Worm (Caenorhabditis elegans) whole organism, late embryonic: ENCODE measurements around the gene R144.11.
"Not testable (repeated sequence)": the region's sequence is repeated elsewhere in the genome, so short reads cannot be mapped to it uniquely, and the experiment has no call there.

Experiments
- K02D7.2 ChIP-seq: sonication (generic microtip); optimal IDR thresholded peaks from 2 replicates; lab custom pipeline; 2017; ENCODE audit warnings: mild to moderate bottlenecking, missing genetic modification characterization, missing compliant biosample characterization
- K09A11.1 ChIP-seq: sonication (generic microtip); optimal IDR thresholded peaks from 2 replicates; lab custom pipeline; 2017; ENCODE audit warnings: antibody characterized with exemption, mild to moderate bottlenecking, missing genetic modification characterization, missing compliant biosample characterization; ENCODE audit not compliant: insufficient read depth
- Y22D7AL.16 ChIP-seq: sonication (generic microtip); optimal IDR thresholded peaks from 2 replicates; lab custom pipeline; 2016; ENCODE audit warnings: missing genetic modification characterization, missing compliant biosample characterization
- ahr-1 ChIP-seq: sonication (generic microtip); optimal IDR thresholded peaks from 2 replicates; lab custom pipeline; 2016; ENCODE audit warnings: missing genetic modification characterization, missing compliant biosample characterization
- ceh-18 ChIP-seq: sonication (generic microtip); optimal IDR thresholded peaks from 2 replicates; lab custom pipeline; 2016; ENCODE audit warnings: missing genetic modification characterization, missing compliant biosample characterization
- ceh-19 ChIP-seq: fragments of 200-800 bp; sonication (Bioruptor generic); optimal IDR thresholded peaks from 2 replicates; lab custom pipeline; 2018; ENCODE audit warnings: mild to moderate bottlenecking, missing genetic modification characterization, missing compliant biosample characterization
- ceh-2 ChIP-seq: sonication (generic microtip); optimal IDR thresholded peaks from 2 replicates; lab custom pipeline; 2016; ENCODE audit warnings: missing genotype, missing genetic modification characterization, missing compliant biosample characterization
- ceh-24 ChIP-seq: sonication (generic microtip); optimal IDR thresholded peaks from 2 replicates; lab custom pipeline; 2016; ENCODE audit warnings: mild to moderate bottlenecking, missing genetic modification characterization, missing compliant biosample characterization
- ceh-30 ChIP-seq: fragments of 150-350 bp; optimal IDR thresholded peaks from 2 replicates; lab custom pipeline; 2014; ENCODE audit warnings: missing biosample characterization, missing genetic modification characterization
- ceh-31 ChIP-seq: sonication (generic microtip); optimal IDR thresholded peaks from 2 replicates; lab custom pipeline; 2016; ENCODE audit warnings: missing genetic modification characterization, missing compliant biosample characterization
- ceh-6 ChIP-seq: fragments of 200-800 bp; sonication (Bioruptor generic); optimal IDR thresholded peaks from 2 replicates; lab custom pipeline; 2018; ENCODE audit warnings: mild to moderate bottlenecking, missing genetic modification characterization, missing compliant biosample characterization
- che-1 ChIP-seq: sonication (generic microtip); optimal IDR thresholded peaks from 2 replicates; lab custom pipeline; 2016; ENCODE audit warnings: mild to moderate bottlenecking, missing genetic modification characterization, missing compliant biosample characterization
- dmd-4 ChIP-seq: sonication (generic microtip); optimal IDR thresholded peaks from 2 replicates; lab custom pipeline; 2016; ENCODE audit warnings: borderline replicate concordance, missing genetic modification characterization, missing compliant biosample characterization
- dve-1 ChIP-seq: sonication (generic microtip); optimal IDR thresholded peaks from 2 replicates; lab custom pipeline; 2017; ENCODE audit warnings: antibody characterized with exemption, mild to moderate bottlenecking, missing genetic modification characterization, missing compliant biosample characterization
- elt-2 ChIP-seq: sonication (generic microtip); optimal IDR thresholded peaks from 2 replicates; lab custom pipeline; 2016; ENCODE audit warnings: missing genetic modification reagents, missing genetic modification characterization, missing compliant biosample characterization
- ets-4 ChIP-seq: sonication (generic microtip); optimal IDR thresholded peaks from 2 replicates; lab custom pipeline; 2016; ENCODE audit warnings: missing genetic modification characterization, missing compliant biosample characterization
- fax-1 ChIP-seq: sonication (generic microtip); optimal IDR thresholded peaks from 2 replicates; lab custom pipeline; 2016; ENCODE audit warnings: missing genotype, missing genetic modification characterization, missing compliant biosample characterization
- fkh-6 ChIP-seq: sonication (generic microtip); optimal IDR thresholded peaks from 2 replicates; lab custom pipeline; 2016; ENCODE audit warnings: missing genetic modification characterization, missing compliant biosample characterization
- gmeb-2 ChIP-seq: sonication (generic microtip); optimal IDR thresholded peaks from 2 replicates; lab custom pipeline; 2016; ENCODE audit warnings: missing genetic modification characterization, inconsistent platforms, missing compliant biosample characterization
- hlh-15 ChIP-seq: sonication (generic microtip); optimal IDR thresholded peaks from 2 replicates; lab custom pipeline; 2016; ENCODE audit warnings: missing genetic modification characterization, missing compliant biosample characterization
- hlh-30 ChIP-seq: sonication (generic microtip); optimal IDR thresholded peaks from 2 replicates; lab custom pipeline; 2017; ENCODE audit warnings: antibody characterized with exemption, missing genetic modification characterization, missing compliant biosample characterization; ENCODE audit not compliant: insufficient read depth
- madf-2 ChIP-seq: sonication (generic microtip); optimal IDR thresholded peaks from 2 replicates; lab custom pipeline; 2017; ENCODE audit warnings: missing genetic modification characterization, missing compliant biosample characterization
- nfya-1 ChIP-seq: sonication (generic microtip); optimal IDR thresholded peaks from 2 replicates; lab custom pipeline; 2017; ENCODE audit warnings: missing genetic modification characterization, mild to moderate bottlenecking, missing compliant biosample characterization, antibody characterized with exemption, moderate library complexity
- nhr-11 ChIP-seq: fragments of 150-350 bp; optimal IDR thresholded peaks from 2 replicates; lab custom pipeline; 2014; ENCODE audit warnings: missing biosample characterization, missing genetic modification characterization
- odd-2 ChIP-seq: sonication (generic microtip); optimal IDR thresholded peaks from 2 replicates; lab custom pipeline; 2017; ENCODE audit warnings: antibody characterized with exemption, mild to moderate bottlenecking, missing genetic modification characterization, missing compliant biosample characterization
- pag-3 ChIP-seq: sonication (generic microtip); optimal IDR thresholded peaks from 2 replicates; lab custom pipeline; 2016; ENCODE audit warnings: missing compliant biosample characterization, missing genetic modification characterization, borderline replicate concordance
- pax-1 ChIP-seq: fragments of 150-350 bp; optimal IDR thresholded peaks from 2 replicates; lab custom pipeline; 2014; ENCODE audit warnings: missing biosample characterization, missing genetic modification characterization
- pqm-1 ChIP-seq: sonication (generic microtip); optimal IDR thresholded peaks from 2 replicates; lab custom pipeline; 2016; ENCODE audit warnings: missing genetic modification characterization, missing compliant biosample characterization
- sox-2 ChIP-seq: fragments of 200-800 bp; sonication (Bioruptor generic); IDR thresholded peaks from 2 replicates; pipeline ENCODE4 v1.3.6; 2022; ENCODE audit warnings: missing genetic modification reagents, missing genetic modification characterization, missing compliant biosample characterization
- syd-9 ChIP-seq: sonication (generic microtip); optimal IDR thresholded peaks from 2 replicates; lab custom pipeline; 2016; ENCODE audit warnings: mild to moderate bottlenecking, missing genetic modification characterization, moderate library complexity, missing compliant biosample characterization
- tbx-2 ChIP-seq: sonication (generic microtip); optimal IDR thresholded peaks from 2 replicates; lab custom pipeline; 2016; ENCODE audit warnings: missing genetic modification characterization, missing compliant biosample characterization
- tbx-7 ChIP-seq: sonication (generic microtip); optimal IDR thresholded peaks from 2 replicates; lab custom pipeline; 2016; ENCODE audit warnings: missing genotype, missing genetic modification characterization, missing compliant biosample characterization
- unc-3 ChIP-seq, 2 experiments: fragments of 200-800 bp in 1 of 2; sonication (Bioruptor generic) in 1 of 2; sonication (generic microtip) in 1 of 2; conservative IDR thresholded peaks in 1 of 2; optimal IDR thresholded peaks in 1 of 2; 2 replicates each; pipeline versions ENCODE4 v1.3.6 to Lab custom; 2016 to 2022; ENCODE audit warnings: missing compliant biosample characterization in 2 of 2, missing genetic modification characterization in 2 of 2, missing genetic modification reagents in 1 of 2
- unc-42 ChIP-seq: sonication (generic microtip); optimal IDR thresholded peaks from 2 replicates; lab custom pipeline; 2016; ENCODE audit warnings: missing genotype, missing genetic modification characterization, missing compliant biosample characterization
- unc-55 ChIP-seq: sonication (generic microtip); optimal IDR thresholded peaks from 2 replicates; lab custom pipeline; 2017; ENCODE audit warnings: missing biosample characterization, missing genetic modification reagents, missing genetic modification characterization
- unc-86 ChIP-seq: sonication (generic microtip); optimal IDR thresholded peaks from 2 replicates; lab custom pipeline; 2016; ENCODE audit warnings: missing genetic modification characterization, missing compliant biosample characterization
- zip-5 ChIP-seq: sonication (generic microtip); optimal IDR thresholded peaks from 2 replicates; lab custom pipeline; 2016; ENCODE audit warnings: missing genetic modification characterization, missing compliant biosample characterization

Gene R144.11

ce11 chrIII:5008730-5009129, at the start of gene R144.11:
Gene R144.11 (minus strand): TSS chrIII:5008830.
- TF ChIP-seq ets-4 (no peak), hlh-15 (tag; lab: Kevin White, UChicago) (no peak), K02D7.2 (tag; lab: Kevin White, UChicago) (no peak), tbx-7 (no peak), pqm-1 (tag; lab: Kevin White, UChicago) (no peak), madf-2 (no peak), hlh-30 (tag; lab: Kevin White, UChicago) (no peak), pax-1 (tag; lab: Kevin White, UChicago) (no peak), ceh-30 (no peak)

ce11 chrIII:5055709-5056108, 47.1 kb upstream of the R144.11 start, which contains the start of gene C45G9.9:
Gene C45G9.9 (minus strand): TSS chrIII:5055809.
- TF ChIP-seq che-1 (tag; lab: Kevin White, UChicago); ceh-2 (tag; lab: Kevin White, UChicago); K09A11.1: not testable (repeated sequence)

ce11 chrIII:5053541-5053940, 44.9 kb upstream of the R144.11 start, which contains the start of gene C45G9.8:
Gene C45G9.8 (minus strand): TSS chrIII:5053641.
- TF ChIP-seq nhr-11 (tag; lab: Kevin White, UChicago) (no peak), odd-2 (tag; lab: Kevin White, UChicago) (no peak), sox-2 (no peak), ceh-24 (tag; lab: Kevin White, UChicago) (no peak), hlh-15 (tag; lab: Kevin White, UChicago) (no peak), nfya-1 (tag; lab: Kevin White, UChicago) (no peak), pag-3 (tag; lab: Kevin White, UChicago) (no peak), unc-3 (GFP tag; conservative IDR thresholded peaks at IDR 0.05; lab: Robert Waterston, UW) (no peak), unc-3 (tag; optimal IDR thresholded peaks at IDR 0.05; lab: Kevin White, UChicago) (no peak), Y22D7AL.16 (tag; lab: Kevin White, UChicago) (no peak), dmd-4 (tag; lab: Kevin White, UChicago) (no peak), ceh-6 (GFP tag; lab: Kevin White, UChicago) (no peak), pqm-1 (tag; lab: Kevin White, UChicago) (no peak)

ce11 chrIII:5051949-5052348, 43.3 kb upstream of the R144.11 start, which contains the start of gene C45G9.15:
Gene C45G9.15 (minus strand): TSS chrIII:5052049.
- TF ChIP-seq ceh-24 (tag; lab: Kevin White, UChicago) (no peak), fkh-6 (tag; lab: Kevin White, UChicago) (no peak), ceh-19 (no peak), ceh-6 (GFP tag; lab: Kevin White, UChicago) (no peak), nhr-11 (tag; lab: Kevin White, UChicago) (no peak), elt-2 (tag; lab: Kevin White, UChicago) (no peak)

ce11 chrIII:5047740-5048139, 39.1 kb upstream of the R144.11 start, which contains the start of gene C45G9.5:
Gene C45G9.5 (plus strand): TSS chrIII:5048117.
- TF ChIP-seq zip-5 (tag; lab: Kevin White, UChicago) (no peak), gmeb-2 (tag; lab: Kevin White, UChicago) (no peak), unc-55 (no peak), ceh-24 (tag; lab: Kevin White, UChicago) (no peak), ahr-1 (no peak), elt-2 (tag; lab: Kevin White, UChicago) (no peak), sox-2 (no peak), fkh-6 (tag; lab: Kevin White, UChicago) (no peak)

- TF ChIP-seq K02D7.2 (tag; lab: Kevin White, UChicago) (no peak), ceh-31 (tag; lab: Kevin White, UChicago) (peak; percentile 58), syd-9 (tag; lab: Kevin White, UChicago) (no peak), sox-2 (0 out of 2 replicates have a peak, but pooled peaks have one; percentile 18), unc-42 (tag; lab: Kevin White, UChicago) (peak; percentile 85), fax-1 (no peak), nfya-1 (tag; lab: Kevin White, UChicago) (peak; percentile 30), tbx-7 (no peak), unc-86 (tag; lab: Kevin White, UChicago) (no peak), ets-4 (peak; percentile 71), ceh-19 (no peak), tbx-2 (no peak), hlh-30 (tag; lab: Kevin White, UChicago) (peak; percentile 45), elt-2 (tag; lab: Kevin White, UChicago) (peak; percentile 58), dve-1 (tag; lab: Kevin White, UChicago) (no peak), fkh-6 (tag; lab: Kevin White, UChicago) (no peak), ahr-1 (no peak), ceh-18 (tag; lab: Kevin White, UChicago) (no peak), odd-2 (tag; lab: Kevin White, UChicago) (no peak)
These were observed 38.5 kb upstream of the R144.11 start, which contains the start of gene txbp-3 for ce11 chrIII:5047175-5047574. Gene txbp-3 (minus strand): TSS chrIII:5047459.
